Fruit fly (Drosophila melanogaster) whole organism, prepupa: ENCODE measurements around the gene pps.
A peak's percentile ranks its signal among the peaks of the same experiment; 100 is the strongest.

Experiments
- Blimp-1 ChIP-seq: fragments of 200-800 bp; sonication (Bioruptor generic); optimal IDR thresholded peaks from 3 replicates; lab custom pipeline; 2017; ENCODE audit warnings: missing biosample characterization, missing genetic modification characterization, mild to moderate bottlenecking, moderate library complexity, missing genetic modification reagents
- CG10669 ChIP-seq: fragments of 200-800 bp; sonication (Bioruptor generic); optimal IDR thresholded peaks from 3 replicates; lab custom pipeline; 2018; ENCODE audit warnings: missing biosample characterization, mild to moderate bottlenecking, missing genetic modification characterization, moderate library complexity
- CG11762 ChIP-seq: fragments of 200-800 bp; sonication (Bioruptor generic); optimal IDR thresholded peaks from 3 replicates; lab custom pipeline; 2016; ENCODE audit warnings: missing biosample characterization, missing genetic modification characterization; ENCODE audit not compliant: insufficient read depth
- CG11902 ChIP-seq: fragments of 200-800 bp; sonication (Bioruptor generic); optimal IDR thresholded peaks from 3 replicates; lab custom pipeline; 2016; ENCODE audit warnings: missing biosample characterization, missing genetic modification characterization
- CG15336 ChIP-seq: fragments of 200-800 bp; sonication (Bioruptor generic); IDR thresholded peaks from 2 replicates; pipeline ENCODE4 v1.3.6; 2022; ENCODE audit warnings: missing biosample characterization, missing genetic modification characterization
- CG3032 ChIP-seq: fragments of 200-800 bp; optimal IDR thresholded peaks from 2 replicates; lab custom pipeline; 2019; ENCODE audit warnings: missing biosample characterization, mild to moderate bottlenecking, missing genetic modification characterization, moderate library complexity
- CG31627 ChIP-seq: fragments of 200-800 bp; sonication (Bioruptor generic); optimal IDR thresholded peaks from 3 replicates; lab custom pipeline; 2016; ENCODE audit warnings: missing biosample characterization, missing genetic modification characterization
- CG34406 ChIP-seq: fragments of 200-800 bp; sonication (Bioruptor generic); optimal IDR thresholded peaks from 3 replicates; lab custom pipeline; 2016; ENCODE audit warnings: missing biosample characterization, missing genetic modification characterization
- CG3919 ChIP-seq: fragments of 200-800 bp; sonication (Bioruptor generic); optimal IDR thresholded peaks from 3 replicates; lab custom pipeline; 2016; ENCODE audit warnings: missing biosample characterization, missing genetic modification characterization
- CG6163 ChIP-seq: fragments of 200-800 bp; sonication (Bioruptor generic); IDR thresholded peaks from 3 replicates; pipeline ENCODE4 v1.3.6; 2022; ENCODE audit warnings: missing biosample characterization, missing genetic modification characterization
- CG6792 ChIP-seq: fragments of 200-800 bp; sonication (Bioruptor generic); optimal IDR thresholded peaks from 3 replicates; lab custom pipeline; 2016; ENCODE audit warnings: missing biosample characterization, missing genetic modification characterization
- CG6808 ChIP-seq: fragments of 200-800 bp; sonication (Bioruptor generic); optimal IDR thresholded peaks from 3 replicates; lab custom pipeline; 2017; ENCODE audit warnings: missing biosample characterization, missing genetic modification characterization, mild to moderate bottlenecking, moderate library complexity, missing genetic modification reagents
- CG7368 ChIP-seq: fragments of 200-800 bp; sonication (Bioruptor generic); optimal IDR thresholded peaks from 3 replicates; lab custom pipeline; 2016; ENCODE audit warnings: missing biosample characterization, missing genetic modification characterization
- CG8319 ChIP-seq: fragments of 200-800 bp; sonication (Bioruptor generic); optimal IDR thresholded peaks from 3 replicates; lab custom pipeline; 2016; ENCODE audit warnings: missing biosample characterization, missing genetic modification characterization
- Eip78C ChIP-seq: fragments of 200-800 bp; sonication (Bioruptor generic); peaks from one replicate; lab custom pipeline; 2016; ENCODE audit warnings: missing biosample characterization, missing genetic modification characterization
- Eip93F ChIP-seq: fragments of 200-800 bp; sonication (Bioruptor generic); optimal IDR thresholded peaks from 2 replicates; lab custom pipeline; 2016; ENCODE audit warnings: missing biosample characterization, mild to moderate bottlenecking, missing genetic modification characterization
- Ets21C ChIP-seq: fragments of 200-800 bp; sonication (Bioruptor generic); optimal IDR thresholded peaks from 3 replicates; lab custom pipeline; 2016; ENCODE audit warnings: missing biosample characterization, missing genetic modification characterization
- Hr39 ChIP-seq: fragments of 200-800 bp; sonication (Bioruptor generic); optimal IDR thresholded peaks from 2 replicates; lab custom pipeline; 2016; ENCODE audit warnings: missing biosample characterization, missing genetic modification characterization
- Hr4 ChIP-seq: fragments of 200-800 bp; sonication (Bioruptor generic); optimal IDR thresholded peaks from 3 replicates; lab custom pipeline; 2016; ENCODE audit warnings: missing biosample characterization, missing genetic modification characterization
- Sox14 ChIP-seq: fragments of 200-800 bp; sonication (Bioruptor generic); optimal IDR thresholded peaks from 3 replicates; lab custom pipeline; 2016; ENCODE audit warnings: missing biosample characterization, missing genetic modification characterization
- Sox15 ChIP-seq: fragments of 200-800 bp; sonication (Bioruptor generic); optimal IDR thresholded peaks from 3 replicates; lab custom pipeline; 2016; ENCODE audit warnings: missing biosample characterization, missing genetic modification characterization
- achi ChIP-seq: fragments of 200-800 bp; sonication (Bioruptor generic); optimal IDR thresholded peaks from 3 replicates; lab custom pipeline; 2016; ENCODE audit warnings: missing biosample characterization, missing genetic modification characterization
- dac ChIP-seq: fragments of 200-800 bp; sonication (Bioruptor generic); optimal IDR thresholded peaks from 2 replicates; lab custom pipeline; 2017; ENCODE audit warnings: missing biosample characterization, mild to moderate bottlenecking, missing genetic modification characterization
- esn ChIP-seq: fragments of 200-800 bp; sonication (Bioruptor generic); optimal IDR thresholded peaks from 2 replicates; lab custom pipeline; 2016; ENCODE audit warnings: missing biosample characterization, mild to moderate bottlenecking, missing genetic modification characterization, moderate library complexity
- fd59A ChIP-seq: fragments of 200-800 bp; sonication (Bioruptor generic); optimal IDR thresholded peaks from 2 replicates; lab custom pipeline; 2017; ENCODE audit warnings: missing biosample characterization, mild to moderate bottlenecking, missing genetic modification characterization, missing genetic modification reagents
- fd85E ChIP-seq: fragments of 200-800 bp; sonication (Bioruptor generic); optimal IDR thresholded peaks from 3 replicates; lab custom pipeline; 2016; ENCODE audit warnings: missing biosample characterization, missing genetic modification characterization
- fkh ChIP-seq: fragments of 200-800 bp; sonication (Bioruptor generic); optimal IDR thresholded peaks from 3 replicates; lab custom pipeline; 2017; ENCODE audit warnings: missing biosample characterization, mild to moderate bottlenecking, missing genetic modification characterization, moderate library complexity
- lz ChIP-seq: fragments of 200-800 bp; sonication (Bioruptor generic); optimal IDR thresholded peaks from 3 replicates; lab custom pipeline; 2016; ENCODE audit warnings: missing biosample characterization, missing genetic modification characterization
- net ChIP-seq: fragments of 200-800 bp; sonication (Bioruptor generic); optimal IDR thresholded peaks from 3 replicates; lab custom pipeline; 2016; ENCODE audit warnings: missing biosample characterization, missing genetic modification characterization
- spab ChIP-seq: fragments of 200-800 bp; sonication (Bioruptor generic); optimal IDR thresholded peaks from 2 replicates; lab custom pipeline; 2017; ENCODE audit warnings: missing biosample characterization, mild to moderate bottlenecking, missing genetic modification characterization, missing genetic modification reagents
- ss ChIP-seq, 2 experiments: fragments of 200-800 bp; sonication (Bioruptor generic); optimal IDR thresholded peaks; 2 replicates in 1 of 2; 3 replicates in 1 of 2; lab custom pipeline; 2017 to 2018; ENCODE audit warnings: mild to moderate bottlenecking in 2 of 2, missing biosample characterization in 2 of 2, missing genetic modification characterization in 2 of 2, moderate library complexity in 1 of 2
- svp ChIP-seq: fragments of 200-800 bp; sonication (Bioruptor generic); peaks from one replicate; lab custom pipeline; 2016; ENCODE audit warnings: missing biosample characterization, missing genetic modification characterization
- topi ChIP-seq: fragments of 200-800 bp; sonication (Bioruptor generic); optimal IDR thresholded peaks from 3 replicates; lab custom pipeline; 2016; ENCODE audit warnings: missing biosample characterization, missing genetic modification characterization
- vri ChIP-seq: fragments of 200-800 bp; sonication (Bioruptor generic); optimal IDR thresholded peaks from 3 replicates; lab custom pipeline; 2016; ENCODE audit warnings: missing biosample characterization, mild to moderate bottlenecking, missing genetic modification characterization

The pps gene

dm6 chr3R:12402935-12403334 is 10.7 kb upstream of the pps start (continued):
- TF ChIP-seq CG6792 (GFP tag; lab: Kevin White, UChicago) (peak; percentile 96), spab (peak; percentile 98), Eip78C (GFP tag; lab: Kevin White, UChicago) (peak; percentile 99), CG11902 (GFP tag; lab: Kevin White, UChicago) (peak; percentile 96), lz (GFP tag; lab: Kevin White, UChicago) (peak; percentile 97), CG31627 (GFP tag; lab: Kevin White, UChicago) (peak; percentile 96), CG3919 (peak; percentile 100), Eip93F (GFP tag; lab: Kevin White, UChicago) (peak; percentile 96), CG8319 (GFP tag; lab: Kevin White, UChicago) (peak; percentile 94), Hr4 (GFP tag; lab: Kevin White, UChicago) (peak; percentile 93), CG6163 (GFP tag; lab: Robert Waterston, UW) (peak; percentile 100), fd85E (peak; percentile 97), net (peak; percentile 94), vri (GFP tag; lab: Kevin White, UChicago) (peak; percentile 95), ss (GFP tag; optimal IDR thresholded peaks at IDR 0.05; lab: Kevin White, UChicago) (peak; percentile 97 to 98), Ets21C (GFP tag; lab: Kevin White, UChicago) (peak; percentile 92), Sox15 (GFP tag; lab: Kevin White, UChicago) (peak; percentile 90), CG15336 (GFP tag; lab: Robert Waterston, UW) (peak; percentile 95), topi (GFP tag; lab: Kevin White, UChicago) (peak; percentile 100), svp (peak; percentile 99), fd59A (GFP tag; lab: Kevin White, UChicago) (peak; percentile 91), CG3032 (tag; lab: Kevin White, UChicago) (peak; percentile 98), CG7368 (GFP tag; lab: Kevin White, UChicago) (peak; percentile 98)

dm6 chr3R:12405134-12405533 is 8.5 kb upstream of the pps start:
- TF ChIP-seq vri (GFP tag; lab: Kevin White, UChicago) (peak; percentile 18), Hr39 (GFP tag; lab: Kevin White, UChicago) (no peak), CG34406 (GFP tag; lab: Kevin White, UChicago) (no peak), CG11762 (GFP tag; lab: Kevin White, UChicago) (no peak), Blimp-1 (GFP tag; lab: Kevin White, UChicago) (no peak), esn (GFP tag; lab: Kevin White, UChicago) (no peak), Ets21C (GFP tag; lab: Kevin White, UChicago) (no peak), Eip93F (GFP tag; lab: Kevin White, UChicago) (peak; percentile 26), achi (GFP tag; lab: Kevin White, UChicago) (no peak), CG10669 (no peak), net (no peak), CG6808 (GFP tag; lab: Kevin White, UChicago) (no peak)

- TF ChIP-seq dac (GFP tag; lab: Kevin White, UChicago) (no peak), vri (GFP tag; lab: Kevin White, UChicago) (no peak), CG3032 (tag; lab: Kevin White, UChicago) (no peak), Eip93F (GFP tag; lab: Kevin White, UChicago) (no peak), fkh (GFP tag; lab: Kevin White, UChicago) (no peak), esn (GFP tag; lab: Kevin White, UChicago) (no peak), Sox14 (GFP tag; lab: Kevin White, UChicago) (no peak), CG34406 (GFP tag; lab: Kevin White, UChicago) (no peak), spab (no peak)
- TF ChIP-seq, all 60 proteins: peak for 0
Measured at dm6 chr3R:12405928-12406234, 7.7 kb upstream of the pps start, which contains the start of gene Cyp9f2. Cyp9f2 (minus strand) TSS chr3R:12406028.
